Worm (Caenorhabditis elegans) whole organism, mixed stage, embryonic: ENCODE measurements around the gene C56C10.4.

ENCODE experiments used
- bed-3 ChIP-seq: fragments of 200-800 bp; sonication (Bioruptor generic); optimal IDR thresholded peaks from 3 replicates; lab custom pipeline; 2018; ENCODE audit warnings: mild to moderate bottlenecking, missing genetic modification characterization, moderate library complexity, missing compliant biosample characterization
- blmp-1 ChIP-seq: fragments of 150-350 bp; optimal IDR thresholded peaks from 2 replicates; lab custom pipeline; 2014; ENCODE audit warnings: missing biosample characterization, missing genetic modification characterization
- ceh-83 ChIP-seq: fragments of 200-800 bp; sonication (Bioruptor generic); optimal IDR thresholded peaks from 2 replicates; lab custom pipeline; 2018; ENCODE audit warnings: mild to moderate bottlenecking, missing genetic modification characterization, missing compliant biosample characterization
- cnd-1 ChIP-seq: fragments of 200-800 bp; sonication (Bioruptor generic); optimal IDR thresholded peaks from 2 replicates; lab custom pipeline; 2018; ENCODE audit warnings: mild to moderate bottlenecking, missing genetic modification characterization, missing compliant biosample characterization
- elt-3 ChIP-seq: fragments of 150-350 bp; optimal IDR thresholded peaks from 2 replicates; lab custom pipeline; 2014; ENCODE audit warnings: missing biosample characterization, missing genetic modification characterization
- lin-32 ChIP-seq: fragments of 200-800 bp; sonication (Bioruptor generic); optimal IDR thresholded peaks from 2 replicates; lab custom pipeline; 2018; ENCODE audit warnings: mild to moderate bottlenecking, missing genetic modification characterization, missing compliant biosample characterization
- nhr-12 ChIP-seq: fragments of 150-350 bp; optimal IDR thresholded peaks from 2 replicates; lab custom pipeline; 2014; ENCODE audit warnings: missing biosample characterization, missing genetic modification characterization
- nhr-28 ChIP-seq: fragments of 150-350 bp; optimal IDR thresholded peaks from 2 replicates; lab custom pipeline; 2014; ENCODE audit warnings: missing biosample characterization, missing genetic modification characterization
- pha-4 ChIP-seq: fragments of 150-350 bp; optimal IDR thresholded peaks from 2 replicates; lab custom pipeline; 2018; ENCODE audit warnings: missing biosample characterization, missing genetic modification reagents, missing genetic modification characterization
- snpc-4 ChIP-seq: fragments of 150-350 bp; optimal IDR thresholded peaks from 2 replicates; lab custom pipeline; 2014; ENCODE audit warnings: missing biosample characterization, missing genetic modification characterization
- sptf-1 ChIP-seq: sonication (generic microtip); optimal IDR thresholded peaks from 2 replicates; lab custom pipeline; 2017; ENCODE audit warnings: mild to moderate bottlenecking, missing genetic modification characterization, moderate library complexity, missing compliant biosample characterization
- unc-39 ChIP-seq: fragments of 150-350 bp; optimal IDR thresholded peaks from 2 replicates; lab custom pipeline; 2014; ENCODE audit warnings: missing biosample characterization, missing genetic modification characterization
- unc-62 ChIP-seq: fragments of 150-350 bp; optimal IDR thresholded peaks from 2 replicates; lab custom pipeline; 2014; ENCODE audit warnings: missing biosample characterization, missing genetic modification reagents, missing genetic modification characterization

DNA sequence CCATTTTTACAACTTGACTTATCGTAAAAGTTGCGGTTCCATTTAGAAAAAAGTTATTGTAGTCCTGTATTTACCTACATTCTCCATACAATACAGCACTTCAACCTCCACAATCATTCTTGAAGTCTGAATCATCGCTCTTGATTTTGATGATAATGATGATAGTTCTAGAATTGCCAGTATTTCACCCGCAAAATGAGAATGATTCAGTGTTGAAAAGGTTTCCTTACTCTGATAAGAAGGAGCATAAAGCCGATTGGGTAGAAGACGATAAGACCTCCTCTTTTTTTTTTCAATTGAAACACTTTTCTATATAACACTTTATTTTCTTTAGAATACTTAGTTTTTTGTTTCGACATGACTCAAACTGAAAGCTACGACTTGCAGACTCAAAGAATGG is 48.0 kb downstream of the C56C10.4 start, which contains the start of gene T19D12.4:
- TF ChIP-seq pha-4 (tag; lab: Kevin White, UChicago) (no peak), elt-3 (tag; lab: Kevin White, UChicago) (no peak), cnd-1 (tag; lab: Kevin White, UChicago) (no peak), sptf-1 (tag; lab: Kevin White, UChicago) (no peak), nhr-28 (tag; lab: Kevin White, UChicago) (no peak), nhr-12 (tag; lab: Kevin White, UChicago) (no peak), snpc-4 (no peak), ceh-83 (GFP tag; lab: Kevin White, UChicago) (no peak), lin-32 (GFP tag; lab: Kevin White, UChicago) (no peak), unc-39 (tag; lab: Kevin White, UChicago) (no peak), unc-62 (GFP tag; lab: Kevin White, UChicago) (no peak), bed-3 (GFP tag; lab: Kevin White, UChicago) (no peak), blmp-1 (no peak)
